Worm (Caenorhabditis elegans) whole organism, L4 larva: Measurements from ENCODE around the gene T28A8.6.

Experiments
- aly-2 ChIP-seq: sonication (generic microtip); optimal IDR thresholded peaks from 2 replicates; lab custom pipeline; 2018; ENCODE audit warnings: missing biosample characterization, missing genetic modification characterization
- dmd-9 ChIP-seq: fragments of 200-800 bp; sonication (Bioruptor generic); IDR thresholded peaks from 2 replicates; pipeline ENCODE4 v1.3.6; 2022; ENCODE audit warnings: missing genetic modification reagents, missing genetic modification characterization, missing compliant biosample characterization
- dpl-1 ChIP-seq: fragments of 150-350 bp; optimal IDR thresholded peaks from 2 replicates; lab custom pipeline; 2014; ENCODE audit warnings: missing biosample characterization, missing genetic modification reagents, missing genetic modification characterization
- lir-3 ChIP-seq: sonication (generic microtip); optimal IDR thresholded peaks from 2 replicates; lab custom pipeline; 2016; ENCODE audit warnings: mild to moderate bottlenecking, missing genetic modification characterization, missing compliant biosample characterization
- mdt-29 ChIP-seq: fragments of 200-800 bp; sonication (Bioruptor generic); IDR thresholded peaks from 2 replicates; pipeline ENCODE4 v1.3.6; 2022; ENCODE audit warnings: missing genetic modification reagents, missing genetic modification characterization, missing compliant biosample characterization
- nhr-237 ChIP-seq: sonication (generic microtip); optimal IDR thresholded peaks from 2 replicates; lab custom pipeline; 2017; ENCODE audit warnings: missing biosample characterization, missing genetic modification characterization
- nhr-25 ChIP-seq: sonication (generic microtip); optimal IDR thresholded peaks from 2 replicates; lab custom pipeline; 2017; ENCODE audit warnings: missing genetic modification characterization, mild to moderate bottlenecking, missing compliant biosample characterization, antibody characterized with exemption, moderate library complexity, borderline replicate concordance; ENCODE audit not compliant: insufficient read depth
- nhr-28 ChIP-seq: fragments of 150-350 bp; optimal IDR thresholded peaks from 2 replicates; lab custom pipeline; 2014; ENCODE audit warnings: missing biosample characterization, missing genetic modification characterization
- nhr-76 ChIP-seq: fragments of 150-350 bp; optimal IDR thresholded peaks from 2 replicates; lab custom pipeline; 2014; ENCODE audit warnings: missing biosample characterization, missing genetic modification characterization
- snpc-4 ChIP-seq: fragments of 150-350 bp; optimal IDR thresholded peaks from 2 replicates; lab custom pipeline; 2014; ENCODE audit warnings: missing biosample characterization, missing genetic modification characterization
- unc-62 ChIP-seq, 3 experiments: fragments of 150-350 bp in 1 of 3; sonication (generic microtip); optimal IDR thresholded peaks in 2 of 3; peaks in 1 of 3; 1 replicate in 1 of 3; 2 replicates in 2 of 3; lab custom pipeline; 2014 to 2017; ENCODE audit warnings: missing biosample characterization in 3 of 3, missing genetic modification characterization in 3 of 3, missing genetic modification reagents in 3 of 3, missing genotype in 1 of 3

- TF ChIP-seq mdt-29 (no peak), dmd-9 (GFP tag; lab: Robert Waterston, UW) (no peak), aly-2 (tag; lab: Kevin White, UChicago) (no peak), nhr-25 (no peak), unc-62 (GFP tag; optimal IDR thresholded peaks at IDR 0.05 in 1 of 2; lab: Kevin White, UChicago) (no peak), unc-62 (tag; optimal IDR thresholded peaks at IDR 0.05; lab: Kevin White, UChicago) (no peak), nhr-76 (tag; lab: Kevin White, UChicago) (no peak), nhr-237 (tag; lab: Kevin White, UChicago) (no peak), snpc-4 (tag; lab: Kevin White, UChicago) (no peak), dpl-1 (no peak), nhr-28 (tag; lab: Kevin White, UChicago) (no peak), lir-3 (no peak)
Observed at ce11 chrIII:13518437-13518836, 19.4 kb downstream of the T28A8.6 start.
